Fruit fly (Drosophila melanogaster) whole organism, embryonic: ENCODE measurements around the gene Paf-AHalpha.

Experiments used
- BtbVII ChIP-seq: fragments of 200-800 bp; sonication (Bioruptor generic); optimal IDR thresholded peaks from 3 replicates; lab custom pipeline; 2017; ENCODE audit warnings: missing biosample characterization, mild to moderate bottlenecking, missing genetic modification characterization
- CG11560 ChIP-seq: fragments of 200-800 bp; sonication (Bioruptor generic); IDR thresholded peaks from 3 replicates; pipeline ENCODE4 v1.3.6; 2022; ENCODE audit warnings: missing biosample characterization, missing genetic modification characterization
- CG12769 ChIP-seq: fragments of 200-800 bp; sonication (Bioruptor generic); optimal IDR thresholded peaks from 2 replicates; lab custom pipeline; 2019; ENCODE audit warnings: missing biosample characterization, mild to moderate bottlenecking, missing genetic modification characterization, moderate library complexity
- CG13123 ChIP-seq: fragments of 200-800 bp; sonication (Bioruptor generic); optimal IDR thresholded peaks from 2 replicates; lab custom pipeline; 2016; ENCODE audit warnings: missing biosample characterization, missing genetic modification characterization
- CG13287 ChIP-seq: fragments of 200-800 bp; sonication (Bioruptor generic); IDR thresholded peaks from 2 replicates; pipeline ENCODE4 v1.3.6; 2022; ENCODE audit warnings: missing biosample characterization, missing genetic modification characterization; ENCODE audit not compliant: partially characterized antibody
- CG14667 ChIP-seq: fragments of 200-800 bp; sonication (Bioruptor generic); IDR thresholded peaks from 2 replicates; pipeline ENCODE4 v1.3.6; 2022; ENCODE audit warnings: missing biosample characterization, missing genetic modification characterization
- CG15514 ChIP-seq: fragments of 200-800 bp; sonication (Bioruptor generic); optimal IDR thresholded peaks from 3 replicates; lab custom pipeline; 2017; ENCODE audit warnings: missing biosample characterization, missing genetic modification characterization, mild to moderate bottlenecking, moderate library complexity, missing genetic modification reagents
- CG17385 ChIP-seq: fragments of 200-800 bp; sonication (Bioruptor generic); optimal IDR thresholded peaks from 3 replicates; lab custom pipeline; 2018; ENCODE audit warnings: missing biosample characterization, mild to moderate bottlenecking, missing genetic modification characterization
- CG18599 ChIP-seq: fragments of 200-800 bp; sonication (Bioruptor generic); optimal IDR thresholded peaks from 3 replicates; lab custom pipeline; 2017; ENCODE audit warnings: missing biosample characterization, missing genetic modification characterization, mild to moderate bottlenecking, moderate library complexity, missing genetic modification reagents
- CG31224 ChIP-seq: fragments of 200-800 bp; sonication (Bioruptor generic); IDR thresholded peaks from 2 replicates; pipeline ENCODE4 v1.3.6; 2022; ENCODE audit warnings: missing biosample characterization, missing genetic modification characterization
- CG43689 ChIP-seq: fragments of 200-800 bp; sonication (Bioruptor generic); IDR thresholded peaks from 2 replicates; pipeline ENCODE4 v1.3.6; 2022; ENCODE audit warnings: missing biosample characterization, missing genetic modification characterization
- CG7745 ChIP-seq: fragments of 200-800 bp; sonication (Bioruptor generic); optimal IDR thresholded peaks from 2 replicates; lab custom pipeline; 2018; ENCODE audit warnings: missing biosample characterization, mild to moderate bottlenecking, missing genetic modification characterization, moderate library complexity
- CG8290 ChIP-seq, 3 experiments: fragments of 200-800 bp; sonication (Bioruptor generic); optimal IDR thresholded peaks; 2 replicates each; lab custom pipeline; 2016 to 2019; ENCODE audit warnings: missing biosample characterization in 3 of 3, missing genetic modification characterization in 3 of 3, mild to moderate bottlenecking in 2 of 3, moderate library complexity in 1 of 3
- CG8478 ChIP-seq: fragments of >200 bp; optimal IDR thresholded peaks from 2 replicates; lab custom pipeline; 2018
- CkIIα-i1 ChIP-seq: fragments of 200-800 bp; sonication (Bioruptor generic); IDR thresholded peaks from 2 replicates; pipeline ENCODE4 v1.3.6; 2022; ENCODE audit warnings: missing biosample characterization, missing genetic modification characterization
- Drgx ChIP-seq: fragments of 200-800 bp; sonication (Bioruptor generic); IDR thresholded peaks from 2 replicates; pipeline ENCODE4 v1.3.6; 2022; ENCODE audit warnings: missing biosample characterization, missing genetic modification characterization
- Ets65A ChIP-seq: fragments of 200-800 bp; sonication (Bioruptor generic); peaks from one replicate; lab custom pipeline; 2016; ENCODE audit warnings: missing biosample characterization, missing genetic modification characterization
- HLH3B ChIP-seq: fragments of 200-800 bp; sonication (Bioruptor generic); IDR thresholded peaks from 2 replicates; pipeline ENCODE4 v1.3.6; 2022; ENCODE audit warnings: missing biosample characterization, missing genetic modification characterization
- Hr39 ChIP-seq: fragments of >200 bp; optimal IDR thresholded peaks from 2 replicates; lab custom pipeline; 2017
- Kr ChIP-seq: fragments of 200-800 bp; sonication (Bioruptor generic); optimal IDR thresholded peaks from 2 replicates; lab custom pipeline; 2017; ENCODE audit warnings: missing biosample characterization, mild to moderate bottlenecking, missing genetic modification characterization
- Lhr ChIP-seq: fragments of 200-800 bp; sonication (Bioruptor generic); optimal IDR thresholded peaks from 3 replicates; lab custom pipeline; 2017; ENCODE audit warnings: mild to moderate bottlenecking, missing biosample characterization, missing genetic modification reagents, missing genetic modification characterization
- Oli ChIP-seq: fragments of 200-800 bp; sonication (Bioruptor generic); optimal IDR thresholded peaks from 2 replicates; lab custom pipeline; 2018; ENCODE audit warnings: missing biosample characterization, mild to moderate bottlenecking, missing genetic modification characterization, moderate library complexity
- Poxn ChIP-seq: fragments of 200-800 bp; sonication (Bioruptor generic); IDR thresholded peaks from 2 replicates; pipeline ENCODE4 v1.3.6; 2022; ENCODE audit warnings: missing biosample characterization, missing genetic modification characterization
- Scr ChIP-seq: fragments of 200-800 bp; sonication (Bioruptor generic); IDR thresholded peaks from 2 replicates; pipeline ENCODE4 v1.3.6; 2022; ENCODE audit warnings: missing biosample characterization, missing genetic modification characterization; ENCODE audit not compliant: partially characterized antibody
- Trl ChIP-seq, 3 experiments: fragments of >200 bp in 2 of 3; fragments of 200-800 bp in 1 of 3; sonication (Bioruptor generic) in 1 of 3; optimal IDR thresholded peaks; 2 replicates in 1 of 3; 3 replicates in 2 of 3; lab custom pipeline; 2016 to 2017; ENCODE audit warnings: missing biosample characterization in 1 of 3, missing genetic modification characterization in 1 of 3
- bowl ChIP-seq: fragments of 200-800 bp; sonication (Bioruptor generic); IDR thresholded peaks from 2 replicates; pipeline ENCODE4 v1.3.6; 2022; ENCODE audit warnings: missing biosample characterization, missing genetic modification characterization
- cato ChIP-seq: fragments of 200-800 bp; sonication (Bioruptor generic); optimal IDR thresholded peaks from 2 replicates; lab custom pipeline; 2016; ENCODE audit warnings: missing biosample characterization, missing genetic modification characterization, borderline replicate concordance
- croc ChIP-seq: fragments of 200-800 bp; sonication (Bioruptor generic); conservative IDR thresholded peaks from 3 replicates; pipeline ENCODE4 v1.3.6; 2022; ENCODE audit warnings: missing biosample characterization, missing genetic modification characterization
- exex ChIP-seq: fragments of 200-800 bp; sonication (Bioruptor generic); optimal IDR thresholded peaks from 4 replicates; lab custom pipeline; 2018; ENCODE audit warnings: missing biosample characterization, mild to moderate bottlenecking, missing genetic modification characterization, moderate library complexity
- fd96Cb ChIP-seq: fragments of 200-800 bp; sonication (Bioruptor generic); optimal IDR thresholded peaks from 2 replicates; lab custom pipeline; 2018; ENCODE audit warnings: missing biosample characterization, mild to moderate bottlenecking, missing genetic modification characterization, moderate library complexity
- hbn ChIP-seq: fragments of 200-800 bp; sonication (Bioruptor generic); IDR thresholded peaks from 2 replicates; pipeline ENCODE4 v1.3.6; 2022; ENCODE audit warnings: missing biosample characterization, missing genetic modification characterization; ENCODE audit not compliant: partially characterized antibody
- insv ChIP-seq, 2 experiments: fragments of 200-800 bp; sonication (Bioruptor generic); optimal IDR thresholded peaks; 3 replicates each; lab custom pipeline; 2016 to 2018; ENCODE audit warnings: missing biosample characterization in 2 of 2, missing genetic modification characterization in 2 of 2
- mam ChIP-seq: fragments of 200-800 bp; sonication (Bioruptor generic); optimal IDR thresholded peaks from 3 replicates; lab custom pipeline; 2016; ENCODE audit warnings: missing biosample characterization, missing genetic modification characterization
- org-1 ChIP-seq: fragments of 200-800 bp; sonication (Bioruptor generic); optimal IDR thresholded peaks from 2 replicates; lab custom pipeline; 2017; ENCODE audit warnings: missing biosample characterization, missing genetic modification characterization
- phol ChIP-seq: fragments of 200-800 bp; sonication (Bioruptor generic); optimal IDR thresholded peaks from 3 replicates; lab custom pipeline; 2018; ENCODE audit warnings: missing biosample characterization, mild to moderate bottlenecking, missing genetic modification characterization, moderate library complexity
- pzg ChIP-seq: fragments of 200-800 bp; sonication (Bioruptor generic); optimal IDR thresholded peaks from 3 replicates; lab custom pipeline; 2018; ENCODE audit warnings: missing biosample characterization, mild to moderate bottlenecking, missing genetic modification characterization, moderate library complexity
- sens ChIP-seq: fragments of 200-800 bp; sonication (Bioruptor generic); peaks from one replicate; lab custom pipeline; 2016; ENCODE audit warnings: missing biosample characterization, missing genetic modification characterization
- sna ChIP-seq: fragments of 200-800 bp; sonication (Bioruptor generic); IDR thresholded peaks from 2 replicates; pipeline ENCODE4 v1.3.6; 2022; ENCODE audit warnings: missing biosample characterization, missing genetic modification characterization; ENCODE audit not compliant: partially characterized antibody
- stwl ChIP-seq: fragments of 200-800 bp; sonication (Bioruptor generic); optimal IDR thresholded peaks from 3 replicates; lab custom pipeline; 2018; ENCODE audit warnings: missing biosample characterization, mild to moderate bottlenecking, missing genetic modification characterization, moderate library complexity

The Paf-AHalpha gene

dm6 chrX:15811666-15812614 is 26.6 kb upstream of the Paf-AHalpha start (continued):
- TF ChIP-seq CG12769 (tag; lab: Kevin White, UChicago): peak; percentile 56
- peak; percentile 70 for TF ChIP-seq CG17385 (GFP tag; lab: Kevin White, UChicago)
- TF ChIP-seq Scr (GFP tag; lab: Robert Waterston, UW): peak; percentile 23; the same call in 1 of the 2 replicates
- peak; percentile 1 for TF ChIP-seq exex (tag; lab: Kevin White, UChicago)
- TF ChIP-seq Hr39 (lab: Kevin White, UChicago): peak; percentile 84
- TF ChIP-seq Trl (optimal IDR thresholded peaks at IDR 0.05; lab: Kevin White, UChicago): peak; percentile 98 to 99
- TF ChIP-seq Trl (GFP tag; optimal IDR thresholded peaks at IDR 0.05; lab: Kevin White, UChicago): peak; percentile 61
- TF ChIP-seq bowl (GFP tag; lab: Robert Waterston, UW): no peak; the same call in 1 of the 2 replicates
- peak; percentile 74 for TF ChIP-seq CG8478 (lab: Kevin White, UChicago)
- peak; percentile 27; the same call in 1 of the 2 replicates for TF ChIP-seq hbn (GFP tag; lab: Robert Waterston, UW)
- TF ChIP-seq fd96Cb (tag; lab: Kevin White, UChicago): no peak
- TF ChIP-seq HLH3B (GFP tag; lab: Robert Waterston, UW): peak; percentile 14; the same call in 1 of the 2 replicates

dm6 chrX:15809255-15809654 is 23.9 kb upstream of the Paf-AHalpha start, which contains the start of gene CG8509:
CG8509 (plus strand) TSS chrX:15809555.
- TF ChIP-seq CG43689 (GFP tag; lab: Robert Waterston, UW) (no peak), pzg (no peak), croc (no peak), org-1 (GFP tag; lab: Kevin White, UChicago) (no peak), BtbVII (GFP tag; lab: Kevin White, UChicago) (no peak), sna (GFP tag; lab: Robert Waterston, UW) (no peak), CG11560 (no peak), CG17385 (GFP tag; lab: Kevin White, UChicago) (no peak), Kr (no peak), CG15514 (no peak), cato (GFP tag; lab: Kevin White, UChicago) (no peak), insv (GFP tag; optimal IDR thresholded peaks at IDR 0.05; lab: Kevin White, UChicago) (no peak), CG7745 (tag; lab: Kevin White, UChicago) (no peak), CG13123 (no peak), CG18599 (GFP tag; lab: Kevin White, UChicago) (no peak), Poxn (GFP tag; lab: Robert Waterston, UW) (no peak), mam (GFP tag; lab: Kevin White, UChicago) (no peak)
- TF ChIP-seq, all 482 proteins: peak for 0

- no peak for TF ChIP-seq CkIIα-i1 (GFP tag; lab: Robert Waterston, UW)
- TF ChIP-seq CG13287 (GFP tag; lab: Robert Waterston, UW): no peak
- TF ChIP-seq phol (tag; lab: Kevin White, UChicago): no peak
- peak; percentile 61 for TF ChIP-seq sens (GFP tag; lab: Kevin White, UChicago)
- peak; percentile 52 for TF ChIP-seq Ets65A
- peak; percentile 6 for TF ChIP-seq Lhr
- no peak for TF ChIP-seq CG31224
- TF ChIP-seq CG14667 (GFP tag; lab: Robert Waterston, UW): no peak
- no peak for TF ChIP-seq Oli (tag; lab: Kevin White, UChicago)
- peak; percentile 6 for TF ChIP-seq stwl (tag; lab: Kevin White, UChicago)
- TF ChIP-seq CG8290 (GFP tag; optimal IDR thresholded peaks at IDR 0.05; lab: Kevin White, UChicago): peak; percentile 25
- no peak for TF ChIP-seq CG8290 (tag; optimal IDR thresholded peaks at IDR 0.05; lab: Kevin White, UChicago)
- no peak for TF ChIP-seq Drgx
- TF ChIP-seq, all 482 proteins: peak for 5
Measured at dm6 chrX:15807915-15808314, 22.5 kb upstream of the Paf-AHalpha start.
